Fruit fly (Drosophila melanogaster) whole organism, embryonic: Measurements from ENCODE around the gene Ids.

ENCODE experiments used
- CG10366 ChIP-seq: fragments of 200-800 bp; sonication (Bioruptor generic); IDR thresholded peaks from 2 replicates; pipeline ENCODE4 v1.3.6; 2022; ENCODE audit warnings: missing biosample characterization, missing genetic modification characterization
- CG10431 ChIP-seq: fragments of 200-800 bp; sonication (Bioruptor generic); optimal IDR thresholded peaks from 3 replicates; lab custom pipeline; 2018; ENCODE audit warnings: missing biosample characterization, mild to moderate bottlenecking, missing genetic modification characterization
- CG11695 ChIP-seq: fragments of 200-800 bp; sonication (Bioruptor generic); IDR thresholded peaks from 3 replicates; pipeline ENCODE4 v1.3.6; 2022; ENCODE audit warnings: missing biosample characterization, missing genetic modification characterization
- CG12299 ChIP-seq: fragments of 200-800 bp; sonication (Bioruptor generic); optimal IDR thresholded peaks from 2 replicates; lab custom pipeline; 2018; ENCODE audit warnings: missing biosample characterization, mild to moderate bottlenecking, missing genetic modification characterization
- CG13624 ChIP-seq: fragments of 200-800 bp; sonication (Bioruptor generic); optimal IDR thresholded peaks from 2 replicates; lab custom pipeline; 2016; ENCODE audit warnings: missing biosample characterization, missing genetic modification characterization
- CG13894 ChIP-seq: fragments of 200-800 bp; sonication (Bioruptor generic); optimal IDR thresholded peaks from 3 replicates; lab custom pipeline; 2018; ENCODE audit warnings: missing biosample characterization, mild to moderate bottlenecking, missing genetic modification characterization, moderate library complexity
- CG14965 ChIP-seq: fragments of 200-800 bp; sonication (Bioruptor generic); optimal IDR thresholded peaks from 2 replicates; lab custom pipeline; 2016; ENCODE audit warnings: missing biosample characterization, missing genetic modification characterization, borderline replicate concordance
- CG16779 ChIP-seq: fragments of 200-800 bp; sonication (Bioruptor generic); IDR thresholded peaks from 2 replicates; pipeline ENCODE4 v1.3.6; 2022; ENCODE audit warnings: missing biosample characterization, missing genetic modification characterization
- CG32772 ChIP-seq: fragments of 200-800 bp; sonication (Bioruptor generic); IDR thresholded peaks from 2 replicates; pipeline ENCODE4 v1.3.6; 2022; ENCODE audit warnings: missing biosample characterization, missing genetic modification characterization
- CG34224 ChIP-seq: fragments of 200-800 bp; sonication (Bioruptor generic); IDR thresholded peaks from 3 replicates; pipeline ENCODE4 v1.3.6; 2022; ENCODE audit warnings: missing biosample characterization, missing genetic modification characterization; ENCODE audit not compliant: partially characterized antibody
- CG42726 ChIP-seq: fragments of 200-800 bp; sonication (Bioruptor generic); IDR thresholded peaks from 2 replicates; pipeline ENCODE4 v1.3.6; 2022; ENCODE audit warnings: missing biosample characterization, missing genetic modification characterization; ENCODE audit not compliant: partially characterized antibody
- CG4404 ChIP-seq: fragments of 200-800 bp; sonication (Bioruptor generic); IDR thresholded peaks from 2 replicates; pipeline ENCODE4 v1.3.6; 2022; ENCODE audit warnings: missing biosample characterization, missing genetic modification characterization
- CG6254 ChIP-seq: fragments of 200-800 bp; sonication (Bioruptor generic); optimal IDR thresholded peaks from 3 replicates; lab custom pipeline; 2017; ENCODE audit warnings: mild to moderate bottlenecking, missing biosample characterization, missing genetic modification reagents, missing genetic modification characterization
- CG8388 ChIP-seq: fragments of 200-800 bp; sonication (Bioruptor generic); optimal IDR thresholded peaks from 2 replicates; lab custom pipeline; 2019; ENCODE audit warnings: missing biosample characterization, mild to moderate bottlenecking, missing genetic modification characterization, moderate library complexity
- CG8478 ChIP-seq: fragments of >200 bp; optimal IDR thresholded peaks from 2 replicates; lab custom pipeline; 2018
- CG9437 ChIP-seq: fragments of 200-800 bp; sonication (Bioruptor generic); optimal IDR thresholded peaks from 2 replicates; lab custom pipeline; 2018; ENCODE audit warnings: missing biosample characterization, mild to moderate bottlenecking, missing genetic modification characterization
- CTCF ChIP-seq: fragments of 200-800 bp; sonication (Bioruptor generic); optimal IDR thresholded peaks from 2 replicates; lab custom pipeline; 2017; ENCODE audit warnings: missing biosample characterization, mild to moderate bottlenecking, missing genetic modification characterization, moderate library complexity
- D19B ChIP-seq: fragments of 200-800 bp; sonication (Bioruptor generic); optimal IDR thresholded peaks from 2 replicates; lab custom pipeline; 2017; ENCODE audit warnings: missing biosample characterization, mild to moderate bottlenecking, missing genetic modification characterization
- Deaf1 ChIP-seq: fragments of 200-800 bp; optimal IDR thresholded peaks from 3 replicates; lab custom pipeline; 2019; ENCODE audit warnings: missing biosample characterization, mild to moderate bottlenecking, missing genetic modification characterization, moderate library complexity
- Dll ChIP-seq: fragments of 200-800 bp; sonication (Bioruptor generic); IDR thresholded peaks from 4 replicates; pipeline ENCODE4 v1.3.6; 2022; ENCODE audit warnings: missing biosample characterization, missing genetic modification characterization; ENCODE audit not compliant: partially characterized antibody
- Doc3 ChIP-seq: fragments of 200-800 bp; sonication (Bioruptor generic); IDR thresholded peaks from 3 replicates; pipeline ENCODE4 v1.3.6; 2022; ENCODE audit warnings: missing biosample characterization, missing genetic modification characterization; ENCODE audit not compliant: partially characterized antibody
- ERR ChIP-seq: fragments of 200-800 bp; sonication (Bioruptor generic); optimal IDR thresholded peaks from 2 replicates; lab custom pipeline; 2016; ENCODE audit warnings: missing biosample characterization, missing genetic modification characterization
- Eip74EF ChIP-seq, 2 experiments: fragments of 200-800 bp in 1 of 2; fragments of >200 bp in 1 of 2; sonication (Bioruptor generic) in 1 of 2; optimal IDR thresholded peaks; 2 replicates each; lab custom pipeline; 2017 to 2019; ENCODE audit warnings: missing biosample characterization in 2 of 2, missing genetic modification characterization in 2 of 2, mild to moderate bottlenecking in 1 of 2, moderate library complexity in 1 of 2
- GATAe ChIP-seq: fragments of 200-800 bp; sonication (Bioruptor generic); conservative IDR thresholded peaks from 2 replicates; pipeline ENCODE4 v1.3.6; 2022; ENCODE audit warnings: missing biosample characterization, missing genetic modification characterization
- HmgD ChIP-seq: fragments of 200-800 bp; sonication (Bioruptor generic); optimal IDR thresholded peaks from 3 replicates; lab custom pipeline; 2016; ENCODE audit warnings: missing biosample characterization, missing genetic modification characterization
- Jarid2 ChIP-seq: fragments of 200-800 bp; sonication (Bioruptor generic); optimal IDR thresholded peaks from 3 replicates; lab custom pipeline; 2017; ENCODE audit warnings: mild to moderate bottlenecking, missing biosample characterization, missing genetic modification reagents, missing genetic modification characterization
- Lim3 ChIP-seq: fragments of 200-800 bp; sonication (Bioruptor generic); IDR thresholded peaks from 2 replicates; pipeline ENCODE4 v1.3.6; 2022; ENCODE audit warnings: missing biosample characterization, missing genetic modification characterization
- Lpt ChIP-seq: fragments of >200 bp; optimal IDR thresholded peaks from 2 replicates; lab custom pipeline; 2018; ENCODE audit warnings: missing biosample characterization, missing genetic modification characterization
- Max ChIP-seq: fragments of 200-800 bp; sonication (Bioruptor generic); optimal IDR thresholded peaks from 2 replicates; lab custom pipeline; 2016; ENCODE audit warnings: missing biosample characterization, mild to moderate bottlenecking, missing genetic modification characterization
- Myb ChIP-seq: fragments of 200-800 bp; sonication (Bioruptor generic); optimal IDR thresholded peaks from 2 replicates; lab custom pipeline; 2016; ENCODE audit warnings: missing biosample characterization, missing genetic modification characterization
- Neu2 ChIP-seq: fragments of 200-800 bp; sonication (Bioruptor generic); optimal IDR thresholded peaks from 3 replicates; lab custom pipeline; 2016; ENCODE audit warnings: missing biosample characterization, missing genetic modification characterization, borderline replicate concordance
- Ptx1 ChIP-seq: fragments of 200-800 bp; sonication (Bioruptor generic); IDR thresholded peaks from 2 replicates; pipeline ENCODE4 v1.3.6; 2022; ENCODE audit warnings: missing biosample characterization, missing genetic modification characterization
- Sox102F ChIP-seq: fragments of 200-800 bp; sonication (Bioruptor generic); optimal IDR thresholded peaks from 2 replicates; lab custom pipeline; 2018; ENCODE audit warnings: missing biosample characterization, mild to moderate bottlenecking, missing genetic modification characterization, moderate library complexity
- bbx ChIP-seq: fragments of 200-800 bp; sonication (Bioruptor generic); IDR thresholded peaks from 2 replicates; pipeline ENCODE4 v1.3.6; 2022; ENCODE audit warnings: missing biosample characterization, missing genetic modification characterization; ENCODE audit not compliant: partially characterized antibody
- corto ChIP-seq: fragments of 200-800 bp; sonication (Bioruptor generic); optimal IDR thresholded peaks from 2 replicates; lab custom pipeline; 2016; ENCODE audit warnings: missing biosample characterization, mild to moderate bottlenecking, missing genetic modification characterization, moderate library complexity
- crp ChIP-seq, 2 experiments: fragments of 200-800 bp; sonication (Bioruptor generic); optimal IDR thresholded peaks; 2 replicates in 1 of 2; 3 replicates in 1 of 2; lab custom pipeline; 2017; ENCODE audit warnings: missing biosample characterization in 2 of 2, missing genetic modification characterization in 2 of 2, mild to moderate bottlenecking in 1 of 2, moderate library complexity in 1 of 2
- esg ChIP-seq: fragments of 200-800 bp; sonication (Bioruptor generic); conservative IDR thresholded peaks from 2 replicates; pipeline ENCODE4 v1.3.6; 2022; ENCODE audit warnings: missing biosample characterization, missing genetic modification characterization
- ftz-f1 ChIP-seq: fragments of 200-800 bp; sonication (Bioruptor generic); optimal IDR thresholded peaks from 2 replicates; lab custom pipeline; 2016; ENCODE audit warnings: missing biosample characterization, missing genetic modification characterization
- gfzf ChIP-seq: fragments of 200-800 bp; sonication (Bioruptor generic); optimal IDR thresholded peaks from 2 replicates; lab custom pipeline; 2016; ENCODE audit warnings: missing biosample characterization, mild to moderate bottlenecking, missing genetic modification characterization, moderate library complexity
- ham ChIP-seq: fragments of 200-800 bp; sonication (Bioruptor generic); IDR thresholded peaks from 2 replicates; pipeline ENCODE4 v1.3.6; 2022; ENCODE audit warnings: missing biosample characterization, missing genetic modification characterization
- hb ChIP-seq: fragments of 200-800 bp; sonication (Bioruptor generic); IDR thresholded peaks from 3 replicates; pipeline ENCODE4 v1.3.6; 2022; ENCODE audit warnings: missing biosample characterization, missing genetic modification characterization; ENCODE audit not compliant: partially characterized antibody
- hbn ChIP-seq: fragments of 200-800 bp; sonication (Bioruptor generic); IDR thresholded peaks from 2 replicates; pipeline ENCODE4 v1.3.6; 2022; ENCODE audit warnings: missing biosample characterization, missing genetic modification characterization; ENCODE audit not compliant: partially characterized antibody
- kay ChIP-seq: fragments of 200-800 bp; sonication (Bioruptor generic); optimal IDR thresholded peaks from 2 replicates; lab custom pipeline; 2016; ENCODE audit warnings: missing biosample characterization, missing genetic modification characterization
- klu ChIP-seq: fragments of 200-800 bp; sonication (Bioruptor generic); IDR thresholded peaks from 2 replicates; pipeline ENCODE4 v1.3.6; 2022; ENCODE audit warnings: missing biosample characterization, missing genetic modification characterization
- luna ChIP-seq: fragments of 200-800 bp; sonication (Bioruptor generic); optimal IDR thresholded peaks from 2 replicates; lab custom pipeline; 2016; ENCODE audit warnings: missing biosample characterization, missing genetic modification characterization
- prd ChIP-seq, 3 experiments: fragments of >200 bp in 2 of 3; fragments of 200-800 bp in 1 of 3; sonication (Bioruptor generic) in 1 of 3; optimal IDR thresholded peaks in 2 of 3; IDR thresholded peaks in 1 of 3; 2 replicates in 2 of 3; 3 replicates in 1 of 3; pipeline versions ENCODE4 v1.3.6 to Lab custom; 2017 to 2022; ENCODE audit warnings: missing biosample characterization in 1 of 3, missing genetic modification characterization in 1 of 3
- psq ChIP-seq: fragments of 200-800 bp; sonication (Bioruptor generic); optimal IDR thresholded peaks from 2 replicates; lab custom pipeline; 2017; ENCODE audit warnings: missing biosample characterization, missing genetic modification characterization
- slou ChIP-seq: fragments of 200-800 bp; sonication (Bioruptor generic); optimal IDR thresholded peaks from 3 replicates; lab custom pipeline; 2016; ENCODE audit warnings: missing biosample characterization, missing genetic modification characterization
- sug ChIP-seq: fragments of 200-800 bp; optimal IDR thresholded peaks from 2 replicates; lab custom pipeline; 2019; ENCODE audit warnings: missing biosample characterization, mild to moderate bottlenecking, missing genetic modification characterization, moderate library complexity
- vfl ChIP-seq: fragments of 200-800 bp; sonication (Bioruptor generic); optimal IDR thresholded peaks from 2 replicates; lab custom pipeline; 2016; ENCODE audit warnings: missing biosample characterization, missing genetic modification characterization

Gene Ids

DNA sequence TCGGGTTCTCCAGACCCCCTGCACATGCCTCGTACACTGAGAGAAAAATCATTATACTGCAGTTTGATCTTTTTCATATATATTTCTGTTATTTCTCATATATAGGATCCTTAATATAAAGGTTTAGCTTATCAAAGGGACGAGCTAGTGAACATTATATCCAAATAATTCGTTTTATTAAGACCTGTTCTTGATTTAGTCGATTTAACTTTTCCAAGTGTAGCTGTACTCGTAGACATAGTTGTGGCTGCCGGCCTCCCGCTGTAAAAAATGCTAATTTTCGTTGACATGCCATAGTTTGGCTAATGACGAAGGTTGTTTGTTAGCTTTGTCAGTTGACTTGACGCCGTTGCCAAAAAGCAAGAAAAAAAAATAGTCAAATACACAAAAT, 4.4 kb downstream of the Ids start (continued):
- TF ChIP-seq CG16779 (peak; percentile 43; the same call in 1 of the 2 replicates), CG10366 (GFP tag; lab: Robert Waterston, UW) (peak; percentile 83), CG6254 (GFP tag; lab: Kevin White, UChicago) (peak; percentile 76), CG34224 (GFP tag; lab: Robert Waterston, UW) (no peak), luna (GFP tag; lab: Kevin White, UChicago) (peak; percentile 24), Max (GFP tag; lab: Kevin White, UChicago) (peak; percentile 79), CG13894 (peak; percentile 93), kay (GFP tag; lab: Kevin White, UChicago) (peak; percentile 58), Lpt (no peak), bbx (GFP tag; lab: Robert Waterston, UW) (no peak), HmgD (GFP tag; lab: Kevin White, UChicago) (peak; percentile 32), ftz-f1 (GFP tag; lab: Kevin White, UChicago) (no peak), CG42726 (GFP tag; lab: Robert Waterston, UW) (no peak), Myb (peak; percentile 40), CG8478 (lab: Kevin White, UChicago) (no peak), CG13624 (GFP tag; lab: Kevin White, UChicago) (peak; percentile 80), corto (no peak), CTCF (GFP tag; lab: Kevin White, UChicago) (no peak), Jarid2 (GFP tag; lab: Kevin White, UChicago) (peak; percentile 22), Doc3 (GFP tag; lab: Robert Waterston, UW) (no peak), sug (tag; lab: Kevin White, UChicago) (peak; percentile 90), CG9437 (GFP tag; lab: Kevin White, UChicago) (peak; percentile 69), CG11695 (GFP tag; lab: Robert Waterston, UW) (peak; percentile 87), Sox102F (GFP tag; lab: Kevin White, UChicago) (peak; percentile 87), CG10431 (GFP tag; lab: Kevin White, UChicago) (peak; percentile 17), esg (GFP tag; lab: Robert Waterston, UW) (peak; percentile 80), hbn (GFP tag; lab: Robert Waterston, UW) (no peak), Neu2 (no peak), prd (optimal IDR thresholded peaks at IDR 0.05; lab: Kevin White, UChicago) (no peak), prd (GFP tag; IDR thresholded peaks at IDR 0.05; lab: Robert Waterston, UW) (peak; percentile 91), Lim3 (GFP tag; lab: Robert Waterston, UW) (no peak), hb (GFP tag; lab: Robert Waterston, UW) (no peak), GATAe (0 out of 2 replicates have a peak, but pooled peaks have one; percentile 21), slou (peak; percentile 48), Dll (GFP tag; lab: Robert Waterston, UW) (no peak), psq (GFP tag; lab: Kevin White, UChicago) (peak; percentile 41), CG4404 (peak; percentile 79), ERR (GFP tag; lab: Kevin White, UChicago) (peak; percentile 73), CG14965 (GFP tag; lab: Kevin White, UChicago) (peak; percentile 33), D19B (GFP tag; lab: Kevin White, UChicago) (peak; percentile 50), ham (no peak), crp (GFP tag; optimal IDR thresholded peaks at IDR 0.05; lab: Kevin White, UChicago) (peak in 1 of 2 experiments; percentile 30), vfl (GFP tag; lab: Kevin White, UChicago) (peak; percentile 70), CG12299 (peak; percentile 76), CG32772 (GFP tag; lab: Robert Waterston, UW) (peak; percentile 84), CG8388 (GFP tag; lab: Kevin White, UChicago) (peak; percentile 89), Deaf1 (tag; lab: Kevin White, UChicago) (peak; percentile 65), Ptx1 (GFP tag; lab: Robert Waterston, UW) (peak; percentile 85), klu (GFP tag; lab: Robert Waterston, UW) (peak; percentile 77), gfzf (no peak), Eip74EF (GFP tag; optimal IDR thresholded peaks at IDR 0.05; lab: Kevin White, UChicago) (peak in 1 of 2 experiments; percentile 75)
